Worm (Caenorhabditis elegans) whole organism, L4 larva: ENCODE results near the gene R10D12.10.

Experiments
- F10B5.3 ChIP-seq: sonication (generic microtip); optimal IDR thresholded peaks from 2 replicates; lab custom pipeline; 2016; ENCODE audit warnings: mild to moderate bottlenecking, missing genetic modification characterization, missing compliant biosample characterization
- F44E2.7 ChIP-seq: fragments of 200-800 bp; sonication (Bioruptor generic); IDR thresholded peaks from 2 replicates; pipeline ENCODE4 v2.1.2; 2022; ENCODE audit warnings: missing genetic modification characterization, missing compliant biosample characterization
- R02D3.7 ChIP-seq: fragments of 150-350 bp; sonication (generic microtip); optimal IDR thresholded peaks from 3 replicates; lab custom pipeline; 2014; ENCODE audit warnings: missing biosample characterization, missing genetic modification characterization
- Y105C5A.15 ChIP-seq: fragments of 200-800 bp; sonication (Bioruptor generic); IDR thresholded peaks from 2 replicates; pipeline ENCODE4 v1.3.6; 2022; ENCODE audit warnings: missing genetic modification characterization, missing compliant biosample characterization
- ZK337.2 ChIP-seq: fragments of 200-800 bp; sonication (Bioruptor generic); IDR thresholded peaks from 2 replicates; pipeline ENCODE4 v1.3.6; 2022; ENCODE audit warnings: missing genetic modification reagents, missing genetic modification characterization, missing compliant biosample characterization
- ZK546.5 ChIP-seq, 2 experiments: sonication (generic microtip); optimal IDR thresholded peaks; 2 replicates each; lab custom pipeline; 2017; ENCODE audit warnings: missing biosample characterization in 2 of 2, missing genetic modification characterization in 2 of 2
- aha-1 ChIP-seq: fragments of 150-350 bp; peaks from one replicate; lab custom pipeline; 2014; ENCODE audit warnings: missing biosample characterization, missing genetic modification characterization
- aly-2 ChIP-seq: sonication (generic microtip); optimal IDR thresholded peaks from 2 replicates; lab custom pipeline; 2018; ENCODE audit warnings: missing biosample characterization, missing genetic modification characterization
- arid-1 ChIP-seq: fragments of 200-800 bp; sonication (Bioruptor generic); conservative IDR thresholded peaks from 2 replicates; pipeline ENCODE4 v1.3.6; 2022; ENCODE audit warnings: missing genetic modification reagents, missing genetic modification characterization, missing compliant biosample characterization
- ceh-20 ChIP-seq: fragments of 200-800 bp; sonication (Bioruptor generic); IDR thresholded peaks from 2 replicates; pipeline ENCODE4 v1.3.6; 2022; ENCODE audit warnings: missing genetic modification reagents, missing genetic modification characterization, missing compliant biosample characterization
- daf-16 ChIP-seq, 3 experiments: sonication (generic microtip); optimal IDR thresholded peaks; 2 replicates each; lab custom pipeline; 2016 to 2017; ENCODE audit warnings: missing genetic modification characterization in 3 of 3, missing genetic modification reagents in 3 of 3, mild to moderate bottlenecking in 2 of 3, missing compliant biosample characterization in 2 of 3, missing biosample characterization in 1 of 3, moderate library complexity in 1 of 3
- dve-1 ChIP-seq: sonication (generic microtip); optimal IDR thresholded peaks from 2 replicates; lab custom pipeline; 2017; ENCODE audit warnings: antibody characterized with exemption, mild to moderate bottlenecking, missing genetic modification characterization, missing compliant biosample characterization; ENCODE audit not compliant: insufficient read depth
- egl-27 ChIP-seq: sonication (generic microtip); optimal IDR thresholded peaks from 3 replicates; lab custom pipeline; 2017; ENCODE audit warnings: missing biosample characterization, missing genetic modification reagents, missing genetic modification characterization
- hlh-30 ChIP-seq: sonication (generic microtip); optimal IDR thresholded peaks from 2 replicates; lab custom pipeline; 2017; ENCODE audit warnings: antibody characterized with exemption, mild to moderate bottlenecking, missing genetic modification characterization, missing compliant biosample characterization; ENCODE audit not compliant: insufficient read depth
- lin-1 ChIP-seq: fragments of 200-800 bp; sonication (Bioruptor generic); IDR thresholded peaks from 2 replicates; pipeline ENCODE4 v1.3.6; 2022; ENCODE audit warnings: missing genetic modification reagents, missing genetic modification characterization, missing compliant biosample characterization
- lin-13 ChIP-seq: fragments of 150-350 bp; optimal IDR thresholded peaks from 2 replicates; lab custom pipeline; 2014; ENCODE audit warnings: missing biosample characterization, missing genetic modification reagents, missing genetic modification characterization
- madf-9 ChIP-seq: fragments of 200-800 bp; sonication (Bioruptor generic); conservative IDR thresholded peaks from 2 replicates; pipeline ENCODE4 v1.3.6; 2022; ENCODE audit warnings: missing genetic modification reagents, missing genetic modification characterization, missing compliant biosample characterization
- mdt-29 ChIP-seq: fragments of 200-800 bp; sonication (Bioruptor generic); IDR thresholded peaks from 2 replicates; pipeline ENCODE4 v1.3.6; 2022; ENCODE audit warnings: missing genetic modification reagents, missing genetic modification characterization, missing compliant biosample characterization
- mep-1 ChIP-seq: fragments of 150-350 bp; sonication (generic microtip); optimal IDR thresholded peaks from 3 replicates; lab custom pipeline; 2014; ENCODE audit warnings: missing biosample characterization, missing genetic modification characterization
- mxl-2 ChIP-seq: fragments of 200-800 bp; sonication (Bioruptor generic); conservative IDR thresholded peaks from 2 replicates; pipeline ENCODE4 v1.3.6; 2022; ENCODE audit warnings: missing genetic modification reagents, missing genetic modification characterization, missing compliant biosample characterization
- mxl-3 ChIP-seq: fragments of 200-800 bp; sonication (Bioruptor generic); optimal IDR thresholded peaks from 2 replicates; lab custom pipeline; 2018; ENCODE audit warnings: mild to moderate bottlenecking, missing genetic modification characterization, missing compliant biosample characterization
- nhr-102 ChIP-seq: sonication (generic microtip); optimal IDR thresholded peaks from 2 replicates; lab custom pipeline; 2016; ENCODE audit warnings: mild to moderate bottlenecking, missing genetic modification characterization, moderate library complexity, missing compliant biosample characterization
- nhr-28 ChIP-seq: fragments of 150-350 bp; optimal IDR thresholded peaks from 2 replicates; lab custom pipeline; 2014; ENCODE audit warnings: missing biosample characterization, missing genetic modification characterization
- nhr-6 ChIP-seq: fragments of 150-350 bp; optimal IDR thresholded peaks from 2 replicates; lab custom pipeline; 2014; ENCODE audit warnings: missing biosample characterization, missing genetic modification characterization
- set-16 ChIP-seq: fragments of 200-800 bp; sonication (Bioruptor generic); IDR thresholded peaks from 2 replicates; pipeline ENCODE4 v1.3.6; 2022; ENCODE audit warnings: missing genetic modification reagents, missing genetic modification characterization, missing compliant biosample characterization
- snpc-4 ChIP-seq: fragments of 150-350 bp; optimal IDR thresholded peaks from 2 replicates; lab custom pipeline; 2014; ENCODE audit warnings: missing biosample characterization, missing genetic modification characterization
- tag-97 ChIP-seq: fragments of 200-800 bp; sonication (Bioruptor generic); IDR thresholded peaks from 2 replicates; pipeline ENCODE4 v1.3.6; 2022; ENCODE audit warnings: missing genetic modification characterization, missing compliant biosample characterization
- unc-130 ChIP-seq: sonication (generic microtip); optimal IDR thresholded peaks from 2 replicates; lab custom pipeline; 2016; ENCODE audit warnings: missing genetic modification reagents, missing genetic modification characterization, missing compliant biosample characterization
- unc-62 ChIP-seq, 3 experiments: fragments of 150-350 bp in 1 of 3; sonication (generic microtip); optimal IDR thresholded peaks in 2 of 3; peaks in 1 of 3; 1 replicate in 1 of 3; 2 replicates in 2 of 3; lab custom pipeline; 2014 to 2017; ENCODE audit warnings: missing biosample characterization in 3 of 3, missing genetic modification characterization in 3 of 3, missing genetic modification reagents in 3 of 3, missing genotype in 1 of 3
- zfp-3 ChIP-seq: fragments of 200-800 bp; sonication (Bioruptor generic); conservative IDR thresholded peaks from 2 replicates; pipeline ENCODE4 v1.3.6; 2022; ENCODE audit warnings: missing genetic modification reagents, missing genetic modification characterization, missing compliant biosample characterization
- zip-2 ChIP-seq: fragments of 150-350 bp; optimal IDR thresholded peaks from 2 replicates; lab custom pipeline; 2014; ENCODE audit warnings: missing biosample characterization, missing genetic modification characterization

Gene R10D12.10

ce11 chrV:13934545-13934944 lies 23.6 kb downstream of the R10D12.10 start, which contains the start of gene R10D12.1:
TSS of gene R10D12.1 (minus strand) at chrV:13934645.
- TF ChIP-seq hlh-30 (tag; lab: Kevin White, UChicago) (peak; percentile 7), lin-13 (no peak), nhr-28 (tag; lab: Kevin White, UChicago) (peak; percentile 19)

DNA sequence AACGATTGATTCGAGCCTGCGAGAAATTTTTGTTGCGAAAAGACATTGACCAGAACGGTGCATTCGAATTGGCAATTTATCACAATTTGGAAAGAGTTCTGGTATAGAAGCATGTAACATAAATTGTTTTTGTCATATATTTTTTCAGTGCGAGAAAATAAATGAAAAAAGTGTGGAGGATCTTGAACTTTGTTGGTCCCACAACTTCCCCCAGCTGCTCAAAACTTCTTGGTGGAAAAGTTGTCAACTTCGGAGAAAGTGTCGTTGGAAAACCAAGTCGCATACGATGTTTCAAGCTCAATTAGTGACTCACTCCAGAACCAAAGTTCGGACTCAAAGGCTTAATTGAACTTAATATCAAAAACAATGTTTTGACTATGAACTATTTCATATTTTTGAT lies 26.2 kb downstream of the R10D12.10 start:
- TF ChIP-seq aly-2: no peak
- peak in 1 of 2 experiments; percentile 34 for TF ChIP-seq unc-62 (GFP tag; optimal IDR thresholded peaks at IDR 0.05 in 1 of 2; lab: Kevin White, UChicago)
- TF ChIP-seq unc-62 (tag; optimal IDR thresholded peaks at IDR 0.05; lab: Kevin White, UChicago): no peak
- TF ChIP-seq dve-1 (tag; lab: Kevin White, UChicago): no peak
- no peak for TF ChIP-seq snpc-4 (tag; lab: Kevin White, UChicago)
- no peak for TF ChIP-seq F44E2.7 (GFP tag; lab: Robert Waterston, UW)
- TF ChIP-seq tag-97: no peak
- TF ChIP-seq aha-1 (tag; lab: Kevin White, UChicago): peak; percentile 94
- TF ChIP-seq daf-16 (GFP tag; optimal IDR thresholded peaks at IDR 0.05; lab: Kevin White, UChicago): no peak
- TF ChIP-seq daf-16 (tag; optimal IDR thresholded peaks at IDR 0.05; lab: Kevin White, UChicago): no peak
- TF ChIP-seq zfp-3 (GFP tag; lab: Robert Waterston, UW): no peak
- TF ChIP-seq nhr-102 (tag; lab: Kevin White, UChicago): no peak
- no peak for TF ChIP-seq unc-130 (GFP tag; lab: Kevin White, UChicago)
- no peak for TF ChIP-seq madf-9 (GFP tag; lab: Robert Waterston, UW)
- TF ChIP-seq, all 104 proteins: peak for 2

ce11 chrV:13931225-13931624 lies 26.9 kb downstream of the R10D12.10 start, which contains the start of gene C06B3.16:
TSS of gene C06B3.16 (plus strand) at chrV:13931525.
- TF ChIP-seq aha-1 (tag; lab: Kevin White, UChicago) (peak; percentile 18), nhr-6 (tag; lab: Kevin White, UChicago) (no peak)

DNA sequence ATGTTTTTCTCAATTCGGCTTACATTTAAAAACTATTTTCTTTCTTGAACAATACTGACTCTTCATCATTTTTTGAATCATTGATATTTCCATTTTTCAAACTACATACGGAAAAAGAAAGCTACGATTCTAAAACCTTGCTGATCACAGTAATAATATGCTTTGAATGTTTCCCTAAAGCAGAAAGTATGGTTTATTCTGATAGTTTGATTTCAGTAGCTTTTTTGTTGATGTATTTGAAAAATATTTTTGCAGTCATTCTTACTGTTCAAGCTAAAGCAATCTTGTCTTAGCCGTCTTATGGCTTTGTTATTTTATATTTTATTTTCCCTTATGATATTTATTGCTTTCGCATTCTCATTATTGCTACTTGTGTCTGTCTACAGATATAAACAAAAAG lies 28.6 kb downstream of the R10D12.10 start, which contains the start of gene srxa-13:
Gene srxa-13 (plus strand): TSS at position 301 of the 400 bp plus-strand sequence.
- no peak for TF ChIP-seq ceh-20 (GFP tag; lab: Robert Waterston, UW)
- no peak for TF ChIP-seq mxl-3
- no peak for TF ChIP-seq mep-1

DNA sequence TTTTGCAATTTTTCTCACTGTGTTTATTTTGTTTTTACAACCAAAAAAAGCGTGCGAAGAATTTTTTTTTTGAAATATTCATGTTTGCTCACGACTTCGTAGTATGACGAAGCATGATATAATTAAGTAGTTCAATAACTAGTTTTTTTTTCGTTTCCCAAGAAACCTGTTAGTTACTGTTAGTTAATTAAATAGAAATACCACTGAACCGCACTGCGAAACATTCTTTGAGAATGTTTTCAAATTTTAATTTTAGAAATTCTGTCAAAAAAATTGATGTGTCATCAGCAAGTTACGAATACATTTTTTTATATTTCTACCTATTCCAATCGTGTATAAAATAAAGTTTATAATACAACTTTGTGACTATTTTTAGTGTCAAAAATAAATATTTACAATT lies 31.7 kb downstream of the R10D12.10 start, which contains the start of gene srxa-12:
Gene srxa-12 (plus strand): TSS at position 301 of the 400 bp plus-strand sequence.
- TF ChIP-seq mxl-2 (GFP tag; lab: Robert Waterston, UW) (no peak), arid-1 (GFP tag; lab: Robert Waterston, UW) (no peak), zip-2 (tag; lab: Kevin White, UChicago) (no peak), F10B5.3 (no peak), ZK546.5 (tag; optimal IDR thresholded peaks at IDR 0.05; lab: Kevin White, UChicago) (no peak), mdt-29 (GFP tag; lab: Robert Waterston, UW) (no peak), daf-16 (GFP tag; optimal IDR thresholded peaks at IDR 0.05; lab: Kevin White, UChicago) (no peak), daf-16 (tag; optimal IDR thresholded peaks at IDR 0.05; lab: Kevin White, UChicago) (no peak), ZK337.2 (GFP tag; lab: Robert Waterston, UW) (no peak)
- TF ChIP-seq, all 104 proteins: peak for 0

- no peak for TF ChIP-seq Y105C5A.15
- TF ChIP-seq unc-62 (GFP tag; optimal IDR thresholded peaks at IDR 0.05 in 1 of 2; lab: Kevin White, UChicago): no peak
- no peak for TF ChIP-seq unc-62 (tag; optimal IDR thresholded peaks at IDR 0.05; lab: Kevin White, UChicago)
- no peak for TF ChIP-seq lin-1
- no peak for TF ChIP-seq egl-27 (tag; lab: Kevin White, UChicago)
- TF ChIP-seq ZK546.5 (tag; optimal IDR thresholded peaks at IDR 0.05; lab: Kevin White, UChicago): no peak
- no peak for TF ChIP-seq set-16 (GFP tag; lab: Robert Waterston, UW)
- TF ChIP-seq daf-16 (GFP tag; optimal IDR thresholded peaks at IDR 0.05; lab: Kevin White, UChicago): no peak
- TF ChIP-seq daf-16 (tag; optimal IDR thresholded peaks at IDR 0.05; lab: Kevin White, UChicago): no peak
- TF ChIP-seq R02D3.7 (tag; lab: Kevin White, UChicago): no peak
These were observed 34.3 kb downstream of the R10D12.10 start, which contains the start of gene srxa-11 for ce11 chrV:13923851-13924250. TSS of gene srxa-11 (plus strand) at chrV:13924151.
